Fruit fly (Drosophila melanogaster) whole organism, embryonic: ENCODE results near the gene CG12728.
A peak's percentile ranks its signal among the peaks of the same experiment; 100 is the strongest.

ENCODE experiments used
- ATbp ChIP-seq: fragments of 200-800 bp; sonication (Bioruptor generic); optimal IDR thresholded peaks from 2 replicates; lab custom pipeline; 2017; ENCODE audit warnings: missing biosample characterization, mild to moderate bottlenecking, missing genetic modification characterization, missing genetic modification reagents
- Abd-B ChIP-seq: fragments of 200-800 bp; sonication (Bioruptor generic); optimal IDR thresholded peaks from 2 replicates; lab custom pipeline; 2018; ENCODE audit warnings: missing biosample characterization, mild to moderate bottlenecking, missing genetic modification characterization, moderate library complexity
- Asciz ChIP-seq: fragments of 200-800 bp; sonication (Bioruptor generic); optimal IDR thresholded peaks from 2 replicates; lab custom pipeline; 2017; ENCODE audit warnings: missing biosample characterization, mild to moderate bottlenecking, missing genetic modification characterization, missing genetic modification reagents
- Bdp1 ChIP-seq: fragments of 200-800 bp; sonication (Bioruptor generic); optimal IDR thresholded peaks from 3 replicates; lab custom pipeline; 2016; ENCODE audit warnings: missing biosample characterization, missing genetic modification characterization
- CG10209 ChIP-seq: fragments of 200-800 bp; sonication (Bioruptor generic); optimal IDR thresholded peaks from 3 replicates; lab custom pipeline; 2017; ENCODE audit warnings: missing biosample characterization, mild to moderate bottlenecking, missing genetic modification characterization, missing genetic modification reagents
- CG1024 ChIP-seq: fragments of 200-800 bp; sonication (Bioruptor generic); IDR thresholded peaks from 2 replicates; pipeline ENCODE4 v1.3.6; 2022; ENCODE audit warnings: missing biosample characterization, missing genetic modification characterization
- CG10321 ChIP-seq: fragments of 200-800 bp; sonication (Bioruptor generic); IDR thresholded peaks from 2 replicates; pipeline ENCODE4 v1.3.6; 2022; ENCODE audit warnings: missing biosample characterization, missing genetic modification characterization
- CG10654 ChIP-seq: fragments of 200-800 bp; sonication (Bioruptor generic); optimal IDR thresholded peaks from 2 replicates; lab custom pipeline; 2016; ENCODE audit warnings: missing biosample characterization, missing genetic modification characterization
- CG11560 ChIP-seq: fragments of 200-800 bp; sonication (Bioruptor generic); IDR thresholded peaks from 3 replicates; pipeline ENCODE4 v1.3.6; 2022; ENCODE audit warnings: missing biosample characterization, missing genetic modification characterization
- CG13296 ChIP-seq: fragments of 200-800 bp; sonication (Bioruptor generic); optimal IDR thresholded peaks from 3 replicates; lab custom pipeline; 2018; ENCODE audit warnings: missing biosample characterization, mild to moderate bottlenecking, missing genetic modification characterization
- CG14441 ChIP-seq: fragments of 200-800 bp; sonication (Bioruptor generic); IDR thresholded peaks from 2 replicates; pipeline ENCODE4 v1.3.6; 2022; ENCODE audit warnings: missing biosample characterization, missing genetic modification characterization
- CG14667 ChIP-seq: fragments of 200-800 bp; sonication (Bioruptor generic); IDR thresholded peaks from 2 replicates; pipeline ENCODE4 v1.3.6; 2022; ENCODE audit warnings: missing biosample characterization, missing genetic modification characterization
- CG1603 ChIP-seq: fragments of 200-800 bp; sonication (Bioruptor generic); optimal IDR thresholded peaks from 2 replicates; lab custom pipeline; 2019; ENCODE audit warnings: missing biosample characterization, mild to moderate bottlenecking, missing genetic modification characterization, moderate library complexity
- CG17802 ChIP-seq: fragments of 200-800 bp; sonication (Bioruptor generic); optimal IDR thresholded peaks from 2 replicates; lab custom pipeline; 2018; ENCODE audit warnings: missing biosample characterization, mild to moderate bottlenecking, missing genetic modification characterization, moderate library complexity
- CG1832 ChIP-seq: fragments of 200-800 bp; sonication (Bioruptor generic); optimal IDR thresholded peaks from 2 replicates; lab custom pipeline; 2017; ENCODE audit warnings: missing biosample characterization, mild to moderate bottlenecking, missing genetic modification characterization, inconsistent platforms
- CG3847 ChIP-seq: fragments of 200-800 bp; sonication (Bioruptor generic); IDR thresholded peaks from 2 replicates; pipeline ENCODE4 v1.3.6; 2022; ENCODE audit warnings: missing biosample characterization, missing genetic modification characterization
- CG4404 ChIP-seq: fragments of 200-800 bp; sonication (Bioruptor generic); IDR thresholded peaks from 2 replicates; pipeline ENCODE4 v1.3.6; 2022; ENCODE audit warnings: missing biosample characterization, missing genetic modification characterization
- CG6254 ChIP-seq: fragments of 200-800 bp; sonication (Bioruptor generic); optimal IDR thresholded peaks from 3 replicates; lab custom pipeline; 2017; ENCODE audit warnings: mild to moderate bottlenecking, missing biosample characterization, missing genetic modification reagents, missing genetic modification characterization
- CG8290 ChIP-seq, 3 experiments: fragments of 200-800 bp; sonication (Bioruptor generic); optimal IDR thresholded peaks; 2 replicates each; lab custom pipeline; 2016 to 2019; ENCODE audit warnings: missing biosample characterization in 3 of 3, missing genetic modification characterization in 3 of 3, mild to moderate bottlenecking in 2 of 3, moderate library complexity in 1 of 3
- CG8765 ChIP-seq: fragments of 200-800 bp; sonication (Bioruptor generic); IDR thresholded peaks from 2 replicates; pipeline ENCODE4 v1.3.6; 2022; ENCODE audit warnings: missing biosample characterization, missing genetic modification characterization
- Hr51 ChIP-seq, 2 experiments: fragments of 200-800 bp; sonication (Bioruptor generic); optimal IDR thresholded peaks; 2 replicates in 1 of 2; 3 replicates in 1 of 2; lab custom pipeline; 2016 to 2018; ENCODE audit warnings: missing biosample characterization in 2 of 2, missing genetic modification characterization in 2 of 2, mild to moderate bottlenecking in 1 of 2, moderate library complexity in 1 of 2
- Mad ChIP-seq: fragments of 200-800 bp; sonication (Bioruptor generic); optimal IDR thresholded peaks from 2 replicates; lab custom pipeline; 2016; ENCODE audit warnings: missing biosample characterization, missing genetic modification characterization
- Med ChIP-seq: fragments of 200-800 bp; sonication (Bioruptor generic); peaks from one replicate; lab custom pipeline; 2016; ENCODE audit warnings: missing biosample characterization, missing genetic modification characterization, mild to moderate bottlenecking, inconsistent platforms, moderate library complexity
- Mrtf ChIP-seq: fragments of 200-800 bp; sonication (Bioruptor generic); IDR thresholded peaks from 3 replicates; pipeline ENCODE4 v1.3.6; 2022; ENCODE audit warnings: missing biosample characterization, missing genetic modification characterization
- NC2α ChIP-seq: fragments of 200-800 bp; sonication (Bioruptor generic); optimal IDR thresholded peaks from 2 replicates; lab custom pipeline; 2016; ENCODE audit warnings: missing biosample characterization, missing genetic modification characterization
- NFAT ChIP-seq: fragments of 200-800 bp; sonication (Bioruptor generic); IDR thresholded peaks from 2 replicates; pipeline ENCODE4 v1.3.6; 2022; ENCODE audit warnings: missing biosample characterization, missing genetic modification characterization
- Opbp ChIP-seq: fragments of 200-800 bp; sonication (Bioruptor generic); IDR thresholded peaks from 3 replicates; pipeline ENCODE4 v1.3.6; 2022; ENCODE audit warnings: missing biosample characterization, missing genetic modification characterization; ENCODE audit not compliant: partially characterized antibody
- Spps ChIP-seq: fragments of 200-800 bp; sonication (Bioruptor generic); optimal IDR thresholded peaks from 2 replicates; lab custom pipeline; 2018; ENCODE audit warnings: missing biosample characterization, mild to moderate bottlenecking, missing genetic modification characterization
- Sry-β ChIP-seq: fragments of 200-800 bp; sonication (Bioruptor generic); optimal IDR thresholded peaks from 2 replicates; lab custom pipeline; 2018; ENCODE audit warnings: missing biosample characterization, mild to moderate bottlenecking, missing genetic modification characterization, moderate library complexity
- Ssrp ChIP-seq: fragments of 200-800 bp; sonication (Bioruptor generic); optimal IDR thresholded peaks from 2 replicates; lab custom pipeline; 2018; ENCODE audit warnings: missing biosample characterization, mild to moderate bottlenecking, missing genetic modification characterization, moderate library complexity
- Stat92E ChIP-seq, 3 experiments: fragments of >200 bp in 2 of 3; fragments of 200-800 bp in 1 of 3; sonication (Bioruptor generic) in 1 of 3; optimal IDR thresholded peaks; 2 replicates each; lab custom pipeline; 2017 to 2019; ENCODE audit warnings: missing biosample characterization in 3 of 3, missing genetic modification characterization in 3 of 3, mild to moderate bottlenecking in 1 of 3, moderate library complexity in 1 of 3
- Xrp1 ChIP-seq: fragments of 200-800 bp; sonication (Bioruptor generic); IDR thresholded peaks from 2 replicates; pipeline ENCODE4 v1.3.6; 2022; ENCODE audit warnings: missing biosample characterization, missing genetic modification characterization
- ab ChIP-seq: fragments of 200-800 bp; sonication (Bioruptor generic); optimal IDR thresholded peaks from 2 replicates; lab custom pipeline; 2016; ENCODE audit warnings: missing biosample characterization, missing genetic modification characterization
- al ChIP-seq: fragments of 200-800 bp; sonication (Bioruptor generic); IDR thresholded peaks from 2 replicates; pipeline ENCODE4 v1.3.6; 2022; ENCODE audit warnings: missing biosample characterization, missing genetic modification characterization
- ara ChIP-seq: fragments of 200-800 bp; sonication (Bioruptor generic); IDR thresholded peaks from 2 replicates; pipeline ENCODE4 v1.3.6; 2022; ENCODE audit warnings: missing biosample characterization, missing genetic modification characterization
- ase ChIP-seq: fragments of 200-800 bp; sonication (Bioruptor generic); IDR thresholded peaks from 3 replicates; pipeline ENCODE4 v1.3.6; 2022; ENCODE audit warnings: missing biosample characterization, missing genetic modification characterization
- crp ChIP-seq, 2 experiments: fragments of 200-800 bp; sonication (Bioruptor generic); optimal IDR thresholded peaks; 2 replicates in 1 of 2; 3 replicates in 1 of 2; lab custom pipeline; 2017; ENCODE audit warnings: missing biosample characterization in 2 of 2, missing genetic modification characterization in 2 of 2, mild to moderate bottlenecking in 1 of 2, moderate library complexity in 1 of 2
- dimm ChIP-seq: fragments of 200-800 bp; sonication (Bioruptor generic); IDR thresholded peaks from 2 replicates; pipeline ENCODE4 v1.3.6; 2022; ENCODE audit warnings: missing biosample characterization, missing genetic modification characterization
- fd3F ChIP-seq: fragments of 200-800 bp; sonication (Bioruptor generic); optimal IDR thresholded peaks from 2 replicates; lab custom pipeline; 2018; ENCODE audit warnings: missing biosample characterization, mild to moderate bottlenecking, missing genetic modification characterization, moderate library complexity
- gcm2 ChIP-seq: fragments of 200-800 bp; sonication (Bioruptor generic); optimal IDR thresholded peaks from 2 replicates; lab custom pipeline; 2016; ENCODE audit warnings: missing biosample characterization, missing genetic modification characterization
- grau ChIP-seq: fragments of 200-800 bp; optimal IDR thresholded peaks from 3 replicates; lab custom pipeline; 2019; ENCODE audit warnings: missing biosample characterization, mild to moderate bottlenecking, missing genetic modification characterization, moderate library complexity
- insv ChIP-seq, 2 experiments: fragments of 200-800 bp; sonication (Bioruptor generic); optimal IDR thresholded peaks; 3 replicates each; lab custom pipeline; 2016 to 2018; ENCODE audit warnings: missing biosample characterization in 2 of 2, missing genetic modification characterization in 2 of 2
- oc ChIP-seq: fragments of 200-800 bp; sonication (Bioruptor generic); optimal IDR thresholded peaks from 2 replicates; lab custom pipeline; 2018; ENCODE audit warnings: missing biosample characterization, mild to moderate bottlenecking, missing genetic modification characterization, moderate library complexity
- otp ChIP-seq: fragments of 200-800 bp; sonication (Bioruptor generic); IDR thresholded peaks from 3 replicates; pipeline ENCODE4, ENCODE4 v1.3.6; 2022; ENCODE audit warnings: missing biosample characterization, missing genetic modification characterization
- pnt ChIP-seq: fragments of 200-800 bp; sonication (Bioruptor generic); optimal IDR thresholded peaks from 3 replicates; lab custom pipeline; 2016; ENCODE audit warnings: missing biosample characterization, missing genetic modification characterization
- pros ChIP-seq: fragments of 200-800 bp; sonication (Bioruptor generic); optimal IDR thresholded peaks from 3 replicates; lab custom pipeline; 2019; ENCODE audit warnings: missing biosample characterization, mild to moderate bottlenecking, missing genetic modification characterization, moderate library complexity
- sna ChIP-seq: fragments of 200-800 bp; sonication (Bioruptor generic); IDR thresholded peaks from 2 replicates; pipeline ENCODE4 v1.3.6; 2022; ENCODE audit warnings: missing biosample characterization, missing genetic modification characterization; ENCODE audit not compliant: partially characterized antibody
- sob ChIP-seq: fragments of 200-800 bp; sonication (Bioruptor generic); IDR thresholded peaks from 2 replicates; pipeline ENCODE4 v1.3.6; 2022; ENCODE audit warnings: missing biosample characterization, missing genetic modification characterization
- zfh2 ChIP-seq: fragments of 200-800 bp; sonication (Bioruptor generic); optimal IDR thresholded peaks from 2 replicates; lab custom pipeline; 2016; ENCODE audit warnings: missing biosample characterization, missing genetic modification characterization

The CG12728 gene

DNA sequence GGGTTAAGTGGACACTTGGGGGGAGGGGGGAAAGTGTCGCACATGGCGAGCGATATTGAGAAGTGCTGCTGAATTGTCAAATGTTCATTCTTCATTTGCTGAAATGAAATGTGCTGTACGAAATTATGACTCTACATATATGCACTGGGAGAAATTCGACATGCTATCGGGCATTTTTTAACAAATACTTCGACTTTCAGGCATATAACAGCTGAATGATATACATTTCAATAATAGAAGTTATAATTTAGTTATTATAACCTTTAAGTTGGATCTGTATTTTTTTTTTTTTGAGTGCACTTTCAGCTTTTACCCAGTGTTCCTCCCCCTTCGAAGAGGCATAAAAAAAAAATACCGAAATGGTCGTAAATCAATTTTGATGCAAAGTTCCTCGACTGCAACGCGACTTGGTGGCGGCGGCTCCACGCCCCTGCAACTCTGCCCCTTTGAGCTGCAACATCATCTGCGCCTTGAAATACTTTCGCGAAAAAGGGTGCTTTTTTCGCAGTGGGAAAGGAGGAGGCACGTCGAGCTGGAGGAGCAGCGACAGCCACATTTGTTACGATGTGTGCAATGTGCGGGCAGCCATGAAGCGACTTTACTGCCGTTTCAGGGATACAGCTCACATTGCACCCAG is 31.1 kb downstream of the CG12728 start (continued):
- TF ChIP-seq CG11560 (no peak), Asciz (GFP tag; lab: Kevin White, UChicago) (no peak), gcm2 (no peak), CG13296 (GFP tag; lab: Kevin White, UChicago) (no peak), Sry-β (no peak), NC2α (GFP tag; lab: Kevin White, UChicago) (no peak), CG8765 (no peak), CG1832 (GFP tag; lab: Kevin White, UChicago) (no peak), CG10209 (GFP tag; lab: Kevin White, UChicago) (no peak), ase (no peak), CG1603 (tag; lab: Kevin White, UChicago) (peak; percentile 58), Mrtf (GFP tag; lab: Robert Waterston, UW) (no peak), CG3847 (no peak), oc (no peak), Med (peak; percentile 76), sna (GFP tag; lab: Robert Waterston, UW) (no peak), pros (no peak), CG10654 (GFP tag; lab: Kevin White, UChicago) (peak; percentile 12), CG14667 (GFP tag; lab: Robert Waterston, UW) (peak; percentile 45; the same call in 1 of the 2 replicates), insv (GFP tag; optimal IDR thresholded peaks at IDR 0.05; lab: Kevin White, UChicago) (no peak), sob (GFP tag; lab: Robert Waterston, UW) (peak; percentile 27; the same call in 1 of the 2 replicates), Hr51 (GFP tag; optimal IDR thresholded peaks at IDR 0.05; lab: Kevin White, UChicago) (peak in 1 of 2 experiments; percentile 37), ara (peak; percentile 50; the same call in 1 of the 2 replicates), Bdp1 (GFP tag; lab: Kevin White, UChicago) (no peak), Stat92E (GFP tag; optimal IDR thresholded peaks at IDR 0.05; lab: Kevin White, UChicago) (no peak), Xrp1 (GFP tag; lab: Robert Waterston, UW) (peak; percentile 41; the same call in 1 of the 2 replicates), CG6254 (GFP tag; lab: Kevin White, UChicago) (no peak), Opbp (GFP tag; lab: Robert Waterston, UW) (no peak), Spps (tag; lab: Kevin White, UChicago) (peak; percentile 29), zfh2 (no peak), ab (GFP tag; lab: Kevin White, UChicago) (no peak), grau (tag; lab: Kevin White, UChicago) (peak; percentile 18), dimm (no peak), CG4404 (GFP tag; lab: Robert Waterston, UW) (no peak), CG10321 (GFP tag; lab: Robert Waterston, UW) (0 out of 2 replicates have a peak, but pooled peaks have one; percentile 13), fd3F (GFP tag; lab: Kevin White, UChicago) (no peak), CG1024 (no peak), Abd-B (GFP tag; lab: Kevin White, UChicago) (no peak), Ssrp (peak; percentile 2), CG17802 (no peak), otp (GFP tag; lab: Robert Waterston, UW) (no peak), Mad (GFP tag; lab: Kevin White, UChicago) (no peak), CG14441 (GFP tag; lab: Robert Waterston, UW) (peak; percentile 35; the same call in 1 of the 2 replicates), pnt (GFP tag; lab: Kevin White, UChicago) (no peak), NFAT (GFP tag; lab: Robert Waterston, UW) (no peak), ATbp (GFP tag; lab: Kevin White, UChicago) (peak; percentile 15), CG8290 (GFP tag; optimal IDR thresholded peaks at IDR 0.05; lab: Kevin White, UChicago) (no peak), CG8290 (tag; optimal IDR thresholded peaks at IDR 0.05; lab: Kevin White, UChicago) (no peak), al (GFP tag; lab: Robert Waterston, UW) (no peak), crp (GFP tag; optimal IDR thresholded peaks at IDR 0.05; lab: Kevin White, UChicago) (no peak)
